Fruit fly (Drosophila melanogaster) ovary, adult (tissue): ENCODE measurements around the gene CG9377.
A peak's percentile ranks its signal among the peaks of the same experiment; 100 is the strongest.

Experiments
- CG17801 ChIP-seq: fragments of 200-800 bp; optimal IDR thresholded peaks from 2 replicates; lab custom pipeline; 2019; ENCODE audit warnings: missing biosample characterization, mild to moderate bottlenecking, missing genetic modification characterization, moderate library complexity; ENCODE audit not compliant: partially characterized antibody

Gene CG9377

dm6 chr2L:13361465-13361864, at the start of gene CG9377:
CG9377 (minus strand) TSS chr2L:13361565.
- no peak for TF ChIP-seq CG17801 (GFP tag; lab: Kevin White, UChicago)

dm6 chr2L:13399565-13399964, 38.2 kb upstream of the CG9377 start:
- peak; percentile 75 for TF ChIP-seq CG17801 (GFP tag; lab: Kevin White, UChicago)

dm6 chr2L:13398614-13399161, 37.3 kb upstream of the CG9377 start, which contains the start of the genes CG10859 and CG7110:
CG10859 (minus strand) TSS chr2L:13398664.
CG7110 (plus strand) TSS chr2L:13398991.
- peak; percentile 89 for TF ChIP-seq CG17801 (GFP tag; lab: Kevin White, UChicago)

dm6 chr2L:13397393-13397792, 36.0 kb upstream of the CG9377 start:
- TF ChIP-seq CG17801 (GFP tag; lab: Kevin White, UChicago): no peak

- TF ChIP-seq CG17801 (GFP tag; lab: Kevin White, UChicago): no peak
These were observed 34.7 kb upstream of the CG9377 start, which contains the start of gene CG16957 for dm6 chr2L:13396084-13396483. CG16957 (minus strand) TSS chr2L:13396184.

dm6 chr2L:13394903-13395302, 33.5 kb upstream of the CG9377 start, which contains the start of gene RpL24:
RpL24 (minus strand) TSS chr2L:13395131.
- TF ChIP-seq CG17801 (GFP tag; lab: Kevin White, UChicago): peak; percentile 98

dm6 chr2L:13387255-13387654, 25.9 kb upstream of the CG9377 start, which contains the start of the genes Ing5 and CG7099:
Ing5 (minus strand) TSS chr2L:13387312.
CG7099 (plus strand) TSS chr2L:13387571.
- TF ChIP-seq CG17801 (GFP tag; lab: Kevin White, UChicago): peak; percentile 99

- peak; percentile 29 for TF ChIP-seq CG17801 (GFP tag; lab: Kevin White, UChicago)
These were observed 21.1 kb upstream of the CG9377 start, which contains the start of gene loqs for dm6 chr2L:13382351-13383029. loqs (plus strand) TSS chr2L:13382652.

dm6 chr2L:13378488-13378964, 17.2 kb upstream of the CG9377 start, which contains the start of the genes CG9302 and beta'COP:
CG9302 (minus strand) TSS chr2L:13378538.
beta'COP (plus strand) TSS chr2L:13378902.
- peak; percentile 81 for TF ChIP-seq CG17801 (GFP tag; lab: Kevin White, UChicago)

- no peak for TF ChIP-seq CG17801 (GFP tag; lab: Kevin White, UChicago)
These were observed 14.7 kb upstream of the CG9377 start for dm6 chr2L:13376086-13376485.

dm6 chr2L:13373435-13374242, 12.3 kb upstream of the CG9377 start, which contains the start of the genes Bdp1 and CG6565:
Bdp1 (minus strand) TSS chr2L:13373890.
CG6565 (plus strand) TSS chr2L:13374019.
- TF ChIP-seq CG17801 (GFP tag; lab: Kevin White, UChicago): peak; percentile 88

- peak; percentile 66 for TF ChIP-seq CG17801 (GFP tag; lab: Kevin White, UChicago)
These were observed 9.4 kb upstream of the CG9377 start, which contains the start of gene ND-B22 for dm6 chr2L:13370762-13371161. ND-B22 (minus strand) TSS chr2L:13371110.

- peak; percentile 90 for TF ChIP-seq CG17801 (GFP tag; lab: Kevin White, UChicago)
These were observed 7.6 kb upstream of the CG9377 start, which contains the start of gene CG31855 for dm6 chr2L:13368940-13369339. CG31855 (plus strand) TSS chr2L:13369204.

- no peak for TF ChIP-seq CG17801 (GFP tag; lab: Kevin White, UChicago)
These were observed 6.0 kb upstream of the CG9377 start, which contains the start of gene Tap42 for dm6 chr2L:13367378-13367777. Tap42 (plus strand) TSS chr2L:13367617.
